Fruit fly (Drosophila melanogaster) whole organism, embryonic: ENCODE results near the gene Ptpmeg2.

Source experiments
- Asciz ChIP-seq: fragments of 200-800 bp; sonication (Bioruptor generic); optimal IDR thresholded peaks from 2 replicates; lab custom pipeline; 2017; ENCODE audit warnings: missing biosample characterization, mild to moderate bottlenecking, missing genetic modification characterization, missing genetic modification reagents
- CG10267 ChIP-seq: fragments of 200-800 bp; sonication (Bioruptor generic); optimal IDR thresholded peaks from 2 replicates; lab custom pipeline; 2018; ENCODE audit warnings: missing biosample characterization, mild to moderate bottlenecking, missing genetic modification characterization, moderate library complexity
- CG10543 ChIP-seq: fragments of 200-800 bp; sonication (Bioruptor generic); optimal IDR thresholded peaks from 3 replicates; lab custom pipeline; 2017; ENCODE audit warnings: missing biosample characterization, mild to moderate bottlenecking, missing genetic modification characterization, moderate library complexity
- CG10959 ChIP-seq: fragments of 200-800 bp; sonication (Bioruptor generic); IDR thresholded peaks from 2 replicates; pipeline ENCODE4 v1.3.6; 2022; ENCODE audit warnings: missing biosample characterization, missing genetic modification characterization
- CG11456 ChIP-seq: fragments of 200-800 bp; sonication (Bioruptor generic); IDR thresholded peaks from 3 replicates; pipeline ENCODE4 v1.3.6; 2022; ENCODE audit warnings: missing biosample characterization, missing genetic modification characterization
- CG11504 ChIP-seq: fragments of 200-800 bp; sonication (Bioruptor generic); optimal IDR thresholded peaks from 3 replicates; lab custom pipeline; 2019; ENCODE audit warnings: missing biosample characterization, mild to moderate bottlenecking, missing genetic modification characterization, moderate library complexity
- CG11560 ChIP-seq: fragments of 200-800 bp; sonication (Bioruptor generic); IDR thresholded peaks from 3 replicates; pipeline ENCODE4 v1.3.6; 2022; ENCODE audit warnings: missing biosample characterization, missing genetic modification characterization
- CG12155 ChIP-seq: fragments of 200-800 bp; sonication (Bioruptor generic); optimal IDR thresholded peaks from 3 replicates; lab custom pipeline; 2016; ENCODE audit warnings: missing biosample characterization, missing genetic modification characterization
- CG14014 ChIP-seq: fragments of 200-800 bp; sonication (Bioruptor generic); IDR thresholded peaks from 2 replicates; pipeline ENCODE4 v1.3.6; 2022; ENCODE audit warnings: missing biosample characterization, missing genetic modification characterization
- CG15601 ChIP-seq: fragments of 200-800 bp; sonication (Bioruptor generic); optimal IDR thresholded peaks from 3 replicates; lab custom pipeline; 2019; ENCODE audit warnings: missing biosample characterization, mild to moderate bottlenecking, missing genetic modification characterization, moderate library complexity
- CG16813 ChIP-seq: fragments of 200-800 bp; sonication (Bioruptor generic); IDR thresholded peaks from 3 replicates; pipeline ENCODE4 v1.3.6; 2022; ENCODE audit warnings: missing biosample characterization, missing genetic modification characterization; ENCODE audit not compliant: partially characterized antibody
- CG1832 ChIP-seq: fragments of 200-800 bp; sonication (Bioruptor generic); optimal IDR thresholded peaks from 2 replicates; lab custom pipeline; 2017; ENCODE audit warnings: missing biosample characterization, mild to moderate bottlenecking, missing genetic modification characterization, inconsistent platforms
- CG31224 ChIP-seq: fragments of 200-800 bp; sonication (Bioruptor generic); IDR thresholded peaks from 2 replicates; pipeline ENCODE4 v1.3.6; 2022; ENCODE audit warnings: missing biosample characterization, missing genetic modification characterization
- CG33213 ChIP-seq: fragments of 200-800 bp; sonication (Bioruptor generic); optimal IDR thresholded peaks from 3 replicates; lab custom pipeline; 2016; ENCODE audit warnings: missing biosample characterization, missing genetic modification characterization
- CG6689 ChIP-seq: fragments of 200-800 bp; sonication (Bioruptor generic); IDR thresholded peaks from 2 replicates; pipeline ENCODE4 v1.3.6; 2022; ENCODE audit warnings: missing biosample characterization, missing genetic modification characterization
- CG6813 ChIP-seq: fragments of 200-800 bp; sonication (Bioruptor generic); optimal IDR thresholded peaks from 2 replicates; lab custom pipeline; 2017; ENCODE audit warnings: missing biosample characterization, missing genetic modification characterization, mild to moderate bottlenecking, moderate library complexity, missing genetic modification reagents
- CG9437 ChIP-seq: fragments of 200-800 bp; sonication (Bioruptor generic); optimal IDR thresholded peaks from 2 replicates; lab custom pipeline; 2018; ENCODE audit warnings: missing biosample characterization, mild to moderate bottlenecking, missing genetic modification characterization
- Dip3 ChIP-seq: fragments of 200-800 bp; sonication (Bioruptor generic); optimal IDR thresholded peaks from 3 replicates; lab custom pipeline; 2016; ENCODE audit warnings: missing biosample characterization, missing genetic modification characterization
- Ets65A ChIP-seq: fragments of 200-800 bp; sonication (Bioruptor generic); peaks from one replicate; lab custom pipeline; 2016; ENCODE audit warnings: missing biosample characterization, missing genetic modification characterization
- Hr51 ChIP-seq, 2 experiments: fragments of 200-800 bp; sonication (Bioruptor generic); optimal IDR thresholded peaks; 2 replicates in 1 of 2; 3 replicates in 1 of 2; lab custom pipeline; 2016 to 2018; ENCODE audit warnings: missing biosample characterization in 2 of 2, missing genetic modification characterization in 2 of 2, mild to moderate bottlenecking in 1 of 2, moderate library complexity in 1 of 2
- MBD-R2 ChIP-seq: fragments of 200-800 bp; sonication (Bioruptor generic); IDR thresholded peaks from 2 replicates; pipeline ENCODE4 v1.3.6; 2022; ENCODE audit warnings: missing biosample characterization, missing genetic modification characterization
- Max ChIP-seq: fragments of 200-800 bp; sonication (Bioruptor generic); optimal IDR thresholded peaks from 2 replicates; lab custom pipeline; 2016; ENCODE audit warnings: missing biosample characterization, mild to moderate bottlenecking, missing genetic modification characterization
- Meics ChIP-seq: fragments of 200-800 bp; sonication (Bioruptor generic); optimal IDR thresholded peaks from 2 replicates; lab custom pipeline; 2017; ENCODE audit warnings: missing biosample characterization, mild to moderate bottlenecking, missing genetic modification characterization
- NC2α ChIP-seq: fragments of 200-800 bp; sonication (Bioruptor generic); optimal IDR thresholded peaks from 2 replicates; lab custom pipeline; 2016; ENCODE audit warnings: missing biosample characterization, missing genetic modification characterization
- Neu2 ChIP-seq: fragments of 200-800 bp; sonication (Bioruptor generic); optimal IDR thresholded peaks from 3 replicates; lab custom pipeline; 2016; ENCODE audit warnings: missing biosample characterization, missing genetic modification characterization, borderline replicate concordance
- Ravus ChIP-seq: fragments of 200-800 bp; sonication (Bioruptor generic); IDR thresholded peaks from 2 replicates; pipeline ENCODE4 v1.3.6; 2022; ENCODE audit warnings: missing biosample characterization, missing genetic modification characterization
- Spps ChIP-seq: fragments of 200-800 bp; sonication (Bioruptor generic); optimal IDR thresholded peaks from 2 replicates; lab custom pipeline; 2018; ENCODE audit warnings: missing biosample characterization, mild to moderate bottlenecking, missing genetic modification characterization
- Ssrp ChIP-seq: fragments of 200-800 bp; sonication (Bioruptor generic); optimal IDR thresholded peaks from 2 replicates; lab custom pipeline; 2018; ENCODE audit warnings: missing biosample characterization, mild to moderate bottlenecking, missing genetic modification characterization, moderate library complexity
- Stat92E ChIP-seq, 3 experiments: fragments of >200 bp in 2 of 3; fragments of 200-800 bp in 1 of 3; sonication (Bioruptor generic) in 1 of 3; optimal IDR thresholded peaks; 2 replicates each; lab custom pipeline; 2017 to 2019; ENCODE audit warnings: missing biosample characterization in 3 of 3, missing genetic modification characterization in 3 of 3, mild to moderate bottlenecking in 1 of 3, moderate library complexity in 1 of 3
- TFAM ChIP-seq: fragments of 200-800 bp; sonication (Bioruptor generic); optimal IDR thresholded peaks from 2 replicates; lab custom pipeline; 2017; ENCODE audit warnings: missing biosample characterization, missing genetic modification characterization, inconsistent platforms
- ab ChIP-seq: fragments of 200-800 bp; sonication (Bioruptor generic); optimal IDR thresholded peaks from 2 replicates; lab custom pipeline; 2016; ENCODE audit warnings: missing biosample characterization, missing genetic modification characterization
- abd-A ChIP-seq: fragments of 200-800 bp; sonication (Bioruptor generic); optimal IDR thresholded peaks from 3 replicates; lab custom pipeline; 2019; ENCODE audit warnings: missing biosample characterization, mild to moderate bottlenecking, missing genetic modification characterization, moderate library complexity
- ato ChIP-seq: fragments of 200-800 bp; sonication (Bioruptor generic); IDR thresholded peaks from 2 replicates; pipeline ENCODE4 v1.3.6; 2022; ENCODE audit warnings: missing biosample characterization, missing genetic modification characterization; ENCODE audit not compliant: partially characterized antibody
- en ChIP-seq: fragments of 200-800 bp; sonication (Bioruptor generic); optimal IDR thresholded peaks from 2 replicates; lab custom pipeline; 2016; ENCODE audit warnings: missing biosample characterization, missing genetic modification characterization
- eyg ChIP-seq: fragments of 200-800 bp; sonication (Bioruptor generic); optimal IDR thresholded peaks from 3 replicates; lab custom pipeline; 2016; ENCODE audit warnings: missing biosample characterization, missing genetic modification characterization
- fd64A ChIP-seq: fragments of 200-800 bp; sonication (Bioruptor generic); optimal IDR thresholded peaks from 3 replicates; lab custom pipeline; 2018; ENCODE audit warnings: missing biosample characterization, mild to moderate bottlenecking, missing genetic modification characterization
- gro ChIP-seq: fragments of 200-800 bp; sonication (Bioruptor generic); optimal IDR thresholded peaks from 2 replicates; lab custom pipeline; 2016; ENCODE audit warnings: missing biosample characterization, missing genetic modification characterization
- her ChIP-seq: fragments of 200-800 bp; sonication (Bioruptor generic); optimal IDR thresholded peaks from 2 replicates; lab custom pipeline; 2016; ENCODE audit warnings: missing biosample characterization, missing genetic modification characterization
- ken ChIP-seq: fragments of 200-800 bp; sonication (Bioruptor generic); IDR thresholded peaks from 3 replicates; pipeline ENCODE4 v1.3.6; 2022; ENCODE audit warnings: missing biosample characterization, missing genetic modification characterization
- luna ChIP-seq: fragments of 200-800 bp; sonication (Bioruptor generic); optimal IDR thresholded peaks from 2 replicates; lab custom pipeline; 2016; ENCODE audit warnings: missing biosample characterization, missing genetic modification characterization
- org-1 ChIP-seq: fragments of 200-800 bp; sonication (Bioruptor generic); optimal IDR thresholded peaks from 2 replicates; lab custom pipeline; 2017; ENCODE audit warnings: missing biosample characterization, missing genetic modification characterization
- pita ChIP-seq: fragments of 200-800 bp; sonication (Bioruptor generic); optimal IDR thresholded peaks from 2 replicates; lab custom pipeline; 2017; ENCODE audit warnings: missing biosample characterization, mild to moderate bottlenecking, missing genetic modification characterization
- pnt ChIP-seq: fragments of 200-800 bp; sonication (Bioruptor generic); optimal IDR thresholded peaks from 3 replicates; lab custom pipeline; 2016; ENCODE audit warnings: missing biosample characterization, missing genetic modification characterization
- sima ChIP-seq: fragments of 200-800 bp; sonication (Bioruptor generic); optimal IDR thresholded peaks from 2 replicates; lab custom pipeline; 2016; ENCODE audit warnings: missing biosample characterization, missing genetic modification characterization
- twi ChIP-seq: fragments of 200-800 bp; optimal IDR thresholded peaks from 2 replicates; lab custom pipeline; 2019; ENCODE audit warnings: missing biosample characterization, mild to moderate bottlenecking, missing genetic modification characterization, moderate library complexity
- unc-4 ChIP-seq: fragments of 200-800 bp; sonication (Bioruptor generic); IDR thresholded peaks from 2 replicates; pipeline ENCODE4 v1.3.6; 2022; ENCODE audit warnings: missing biosample characterization, missing genetic modification characterization; ENCODE audit not compliant: partially characterized antibody
- wor ChIP-seq: fragments of 200-800 bp; sonication (Bioruptor generic); IDR thresholded peaks from 2 replicates; pipeline ENCODE4 v1.3.6; 2022; ENCODE audit warnings: missing biosample characterization, missing genetic modification characterization
- zen ChIP-seq: fragments of 200-800 bp; sonication (Bioruptor generic); optimal IDR thresholded peaks from 3 replicates; lab custom pipeline; 2018; ENCODE audit warnings: missing biosample characterization, mild to moderate bottlenecking, missing genetic modification characterization, moderate library complexity
- zfh2 ChIP-seq: fragments of 200-800 bp; sonication (Bioruptor generic); optimal IDR thresholded peaks from 2 replicates; lab custom pipeline; 2016; ENCODE audit warnings: missing biosample characterization, missing genetic modification characterization

The Ptpmeg2 gene

dm6 chrX:9685568-9686413 lies 26.8 kb upstream of the Ptpmeg2 start (continued):
- no peak for TF ChIP-seq CG33213 (GFP tag; lab: Kevin White, UChicago)
- TF ChIP-seq ato (GFP tag; lab: Robert Waterston, UW) = no peak
- TF ChIP-seq CG12155 (GFP tag; lab: Kevin White, UChicago) = peak; percentile 99
- TF ChIP-seq Meics (GFP tag; lab: Kevin White, UChicago) = peak; percentile 75
- no peak for TF ChIP-seq fd64A (GFP tag; lab: Kevin White, UChicago)
- peak; percentile 93 for TF ChIP-seq CG10543 (GFP tag; lab: Kevin White, UChicago)
- TF ChIP-seq Hr51 (GFP tag; optimal IDR thresholded peaks at IDR 0.05; lab: Kevin White, UChicago) = peak in 1 of 2 experiments; percentile 62
- TF ChIP-seq Asciz (GFP tag; lab: Kevin White, UChicago) = peak; percentile 4
- TF ChIP-seq Ravus = no peak
- TF ChIP-seq zen (tag; lab: Kevin White, UChicago) = peak; percentile 17
- peak; percentile 25 for TF ChIP-seq abd-A (tag; lab: Kevin White, UChicago)
- TF ChIP-seq CG9437 (GFP tag; lab: Kevin White, UChicago) = peak; percentile 82
- no peak for TF ChIP-seq TFAM (GFP tag; lab: Kevin White, UChicago)
- no peak for TF ChIP-seq MBD-R2
- TF ChIP-seq org-1 = no peak
- no peak for TF ChIP-seq CG11456 (GFP tag; lab: Robert Waterston, UW)
- peak; percentile 43 for TF ChIP-seq her (GFP tag; lab: Kevin White, UChicago)
- no peak for TF ChIP-seq NC2α (GFP tag; lab: Kevin White, UChicago)
- TF ChIP-seq Max (GFP tag; lab: Kevin White, UChicago) = peak; percentile 52
- TF ChIP-seq CG16813 (GFP tag; lab: Robert Waterston, UW) = peak; percentile 71
- peak; percentile 61 for TF ChIP-seq Ssrp (tag; lab: Kevin White, UChicago)
- peak; percentile 59 for TF ChIP-seq gro
- peak; percentile 94 for TF ChIP-seq Ets65A (GFP tag; lab: Kevin White, UChicago)
- TF ChIP-seq CG15601 (tag; lab: Kevin White, UChicago) = peak; percentile 24
- TF ChIP-seq zfh2 (GFP tag; lab: Kevin White, UChicago) = peak; percentile 71
- TF ChIP-seq Dip3 (GFP tag; lab: Kevin White, UChicago) = peak; percentile 54
- TF ChIP-seq eyg (GFP tag; lab: Kevin White, UChicago) = peak; percentile 24
- peak; percentile 33; the same call in 1 of the 2 replicates for TF ChIP-seq CG31224 (GFP tag; lab: Robert Waterston, UW)
- no peak for TF ChIP-seq sima
- peak; percentile 54; the same call in 1 of the 2 replicates for TF ChIP-seq unc-4 (GFP tag; lab: Robert Waterston, UW)
- TF ChIP-seq CG6689 (GFP tag; lab: Robert Waterston, UW) = no peak
- TF ChIP-seq CG14014 = no peak
- TF ChIP-seq wor (GFP tag; lab: Robert Waterston, UW) = no peak
- no peak for TF ChIP-seq CG11560 (tag; lab: Robert Waterston, UW)
- no peak for TF ChIP-seq CG1832 (GFP tag; lab: Kevin White, UChicago)
- peak; percentile 23 for TF ChIP-seq ab (GFP tag; lab: Kevin White, UChicago)
- no peak for TF ChIP-seq Stat92E (GFP tag; optimal IDR thresholded peaks at IDR 0.05; lab: Kevin White, UChicago)
- peak; percentile 41 for TF ChIP-seq en (GFP tag; lab: Kevin White, UChicago)
- peak; percentile 68 for TF ChIP-seq CG11504 (tag; lab: Kevin White, UChicago)
- TF ChIP-seq Spps (tag; lab: Kevin White, UChicago) = no peak
- no peak for TF ChIP-seq luna
- TF ChIP-seq Neu2 (GFP tag; lab: Kevin White, UChicago) = peak; percentile 34
- peak; percentile 51 for TF ChIP-seq pnt (GFP tag; lab: Kevin White, UChicago)
- TF ChIP-seq CG6813 (GFP tag; lab: Kevin White, UChicago) = no peak
- peak; percentile 46 for TF ChIP-seq CG10267
- no peak for TF ChIP-seq ken
- TF ChIP-seq pita (GFP tag; lab: Kevin White, UChicago) = no peak
- TF ChIP-seq CG10959 (GFP tag; lab: Robert Waterston, UW) = no peak
- TF ChIP-seq twi (tag; lab: Kevin White, UChicago) = peak; percentile 76
